Fruit fly (Drosophila melanogaster) S2 (cell line): ENCODE measurements around the gene CG45413.

ENCODE experiments used
- CG8478 ChIP-seq: fragments of >200 bp; optimal IDR thresholded peaks from 2 replicates; lab custom pipeline; 2018
- CTCF ChIP-seq, 2 experiments: fragments of >200 bp; optimal IDR thresholded peaks; 2 replicates each; lab custom pipeline; 2018

DNA sequence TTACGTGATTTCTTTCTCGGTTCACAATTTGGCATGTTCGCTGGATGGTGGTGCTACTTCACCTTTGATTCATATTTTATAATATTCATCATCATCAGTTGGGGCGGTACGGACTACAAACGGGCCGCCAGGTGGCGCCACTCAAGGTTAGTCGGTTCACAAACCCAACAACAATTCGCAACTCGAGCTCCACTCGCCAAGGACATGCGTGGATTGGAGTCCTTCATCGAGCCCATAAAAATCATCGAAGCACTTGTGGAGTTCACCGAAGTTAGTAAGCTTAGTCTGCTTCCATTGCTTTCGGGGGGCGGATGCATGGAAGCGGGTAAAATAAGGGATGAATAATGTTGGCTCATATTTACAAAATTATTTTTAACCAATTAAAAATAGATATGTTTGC, 25.0 kb downstream of the CG45413 start:
- TF ChIP-seq CTCF (optimal IDR thresholded peaks at IDR 0.05; lab: Kevin White, UChicago) (peak; percentile 89 to 94), CG8478 (no peak)
